Worm (Caenorhabditis elegans) whole organism, L4/young adult: ENCODE measurements around the gene C35A5.11.

Source experiments
- W03F9.2 ChIP-seq: fragments of 150-350 bp; optimal IDR thresholded peaks from 2 replicates; lab custom pipeline; 2014; ENCODE audit warnings: missing biosample characterization, missing genetic modification characterization
- dao-5 ChIP-seq: sonication (generic microtip); optimal IDR thresholded peaks from 2 replicates; lab custom pipeline; 2016; ENCODE audit warnings: missing genotype, missing genetic modification characterization, moderate library complexity, missing compliant biosample characterization
- him-1 ChIP-seq: sonication (generic microtip); optimal IDR thresholded peaks from 2 replicates; lab custom pipeline; 2016; ENCODE audit warnings: missing genotype, missing genetic modification reagents, missing genetic modification characterization, missing compliant biosample characterization

- TF ChIP-seq dao-5 (tag; lab: Kevin White, UChicago) = no peak
- no peak for TF ChIP-seq him-1
- TF ChIP-seq W03F9.2 (tag; lab: Kevin White, UChicago) = no peak
Measured at ce11 chrV:10468190-10468589, 34.7 kb downstream of the C35A5.11 start, which contains the start of gene egl-9.
